Worm (Caenorhabditis elegans): Measurements from ENCODE around the gene maa-1.

Gene maa-1

DNA sequence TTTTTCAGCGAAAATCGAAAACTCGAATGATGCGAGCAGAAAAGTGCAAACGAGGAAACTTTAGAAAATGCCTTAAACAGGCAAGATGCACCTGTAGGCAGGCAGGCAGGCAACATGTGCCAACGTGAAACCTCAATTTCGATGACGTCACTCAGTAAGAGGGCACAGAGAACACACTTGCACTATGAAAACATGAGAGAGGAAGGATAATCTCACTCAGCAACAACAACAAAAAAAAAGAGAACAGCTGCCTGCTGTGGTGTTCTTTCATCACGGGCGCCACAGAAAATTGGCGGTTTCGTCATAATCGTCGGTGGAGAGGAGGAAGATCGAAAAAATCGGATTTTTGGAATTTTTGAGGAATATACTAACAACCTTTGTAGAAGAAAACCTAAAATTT is 11.8 kb upstream of the maa-1 start:
- no peak for TF ChIP-seq fkh-10 (GFP tag; optimal IDR thresholded peaks at IDR 0.05)
- no peak for TF ChIP-seq npax-4 (tag; optimal IDR thresholded peaks at IDR 0.05)
- TF ChIP-seq hlh-8 (tag; optimal IDR thresholded peaks at IDR 0.05) = no peak
- no peak for TF ChIP-seq ceh-31 (tag; optimal IDR thresholded peaks at IDR 0.05)

DNA sequence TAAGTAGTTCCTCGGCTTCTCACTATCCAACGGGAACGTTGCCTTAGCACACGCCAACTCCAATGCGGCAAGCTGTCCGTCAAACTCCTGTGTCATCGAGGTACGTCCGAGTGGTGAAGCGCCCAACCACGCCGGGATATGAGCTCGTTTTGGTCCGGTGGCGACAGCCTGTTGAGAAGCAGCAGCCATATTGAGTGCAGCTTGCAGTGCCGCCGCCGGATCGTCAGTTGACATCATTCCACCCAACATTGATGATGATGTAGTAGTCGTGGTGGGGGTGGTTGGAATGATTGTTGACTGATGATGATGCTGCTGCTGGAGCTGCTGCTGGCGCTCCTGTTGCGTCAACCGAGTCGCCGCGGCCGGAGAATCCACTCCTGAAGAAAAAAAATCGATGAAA is 11.1 kb upstream of the maa-1 start:
- TF ChIP-seq unc-3 (GFP tag; conservative IDR thresholded peaks at IDR 0.05) (no peak), unc-3 (tag; optimal IDR thresholded peaks at IDR 0.05) (no peak), ceh-30 (tag; optimal IDR thresholded peaks at IDR 0.05) (no peak), unc-42 (tag; optimal IDR thresholded peaks at IDR 0.05) (no peak), ceh-45 (GFP tag; IDR thresholded peaks at IDR 0.05) (no peak), nhr-232 (tag; optimal IDR thresholded peaks at IDR 0.05) (no peak), ahr-1 (tag; optimal IDR thresholded peaks at IDR 0.05) (no peak), zip-5 (tag; optimal IDR thresholded peaks at IDR 0.05) (no peak), gmeb-2 (tag; optimal IDR thresholded peaks at IDR 0.05) (no peak), tbx-2 (tag; optimal IDR thresholded peaks at IDR 0.05) (no peak), madf-2 (tag; optimal IDR thresholded peaks at IDR 0.05) (no peak), mec-3 (tag; optimal IDR thresholded peaks at IDR 0.05; ENCODE audit: borderline replicate concordance) (no peak), hlh-13 (GFP tag; optimal IDR thresholded peaks at IDR 0.05) (no peak)

DNA sequence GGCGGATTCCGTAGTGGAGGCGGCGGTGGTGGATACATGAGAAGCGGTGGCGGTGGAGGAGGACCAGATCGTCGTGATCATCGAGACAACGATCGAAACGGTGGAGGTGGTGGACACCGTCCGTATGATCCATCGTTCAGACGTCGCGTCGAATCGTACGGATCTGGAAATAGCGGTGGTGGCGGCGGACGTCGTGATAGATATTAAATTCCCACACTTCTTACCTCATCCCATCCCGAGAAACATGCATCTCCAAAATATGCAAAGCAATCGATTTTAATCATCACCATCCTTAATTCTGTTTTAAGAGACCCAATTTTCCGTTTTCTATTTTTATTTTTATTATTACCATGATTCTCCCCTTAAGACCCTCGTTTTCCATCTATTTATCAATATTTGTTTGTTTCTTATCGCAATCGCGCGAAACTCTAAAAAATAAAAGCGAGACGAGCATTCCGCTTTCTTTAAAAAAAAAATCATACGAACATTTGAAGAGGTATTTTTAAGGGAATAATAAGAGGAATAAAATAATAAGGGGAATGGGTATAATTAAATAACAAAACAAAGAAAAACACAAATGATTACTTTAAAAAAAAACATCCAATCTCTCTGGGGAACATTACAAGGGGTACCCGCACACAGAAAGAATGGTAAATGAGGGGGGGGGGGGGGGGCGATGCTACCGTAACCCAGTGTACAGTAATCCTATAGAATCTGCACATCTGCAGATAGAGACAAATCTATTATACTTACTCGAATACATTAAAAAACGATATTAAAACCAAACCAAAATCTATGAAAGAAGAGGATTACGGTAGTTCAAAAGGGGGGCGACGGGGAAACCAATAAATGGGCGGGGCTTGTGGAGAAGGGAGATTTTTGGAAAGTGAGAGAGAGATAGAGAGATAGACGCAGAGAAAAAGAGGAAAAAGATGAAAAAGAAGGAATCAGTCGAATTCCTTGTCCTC is 8.5 kb upstream of the maa-1 start:
- TF ChIP-seq syd-9 (tag; optimal IDR thresholded peaks at IDR 0.05) (no peak), C38D4.7 (GFP tag; optimal IDR thresholded peaks at IDR 0.05) (no peak), elt-2 (tag; optimal IDR thresholded peaks at IDR 0.05) (no peak)

DNA sequence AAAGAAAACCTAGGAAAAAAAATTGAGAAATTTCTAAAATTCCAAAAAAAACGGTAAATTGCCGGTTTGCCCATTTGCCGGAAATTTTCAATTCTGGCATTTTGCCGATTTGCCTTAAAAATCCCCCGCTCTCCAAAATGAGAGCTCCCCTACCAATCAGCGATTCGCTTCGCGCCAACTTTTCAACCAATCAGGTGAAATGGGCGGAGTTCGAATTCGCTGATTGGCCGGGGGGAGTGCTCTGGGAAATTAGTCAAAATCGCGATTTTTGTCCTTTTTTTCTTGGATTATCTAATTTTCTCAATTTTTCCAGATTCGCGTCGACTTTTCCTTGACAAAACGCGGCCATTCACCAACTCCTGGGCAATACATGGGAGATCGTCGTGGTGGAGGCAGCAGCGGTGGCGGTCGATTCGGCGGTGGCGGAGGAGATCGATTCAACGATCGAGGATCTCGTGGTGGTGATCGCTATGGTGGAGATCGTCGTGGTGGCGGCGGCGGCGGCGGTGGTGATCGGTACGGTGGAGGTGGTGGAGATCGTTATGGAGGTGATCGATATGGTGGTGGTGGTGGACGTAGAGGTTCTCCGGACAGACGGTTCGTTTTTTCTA is 7.4 kb upstream of the maa-1 start:
- TF ChIP-seq ceh-6 (GFP tag; optimal IDR thresholded peaks at IDR 0.05) (no peak), nfya-1 (tag; optimal IDR thresholded peaks at IDR 0.05) (peak; percentile 98)

DNA sequence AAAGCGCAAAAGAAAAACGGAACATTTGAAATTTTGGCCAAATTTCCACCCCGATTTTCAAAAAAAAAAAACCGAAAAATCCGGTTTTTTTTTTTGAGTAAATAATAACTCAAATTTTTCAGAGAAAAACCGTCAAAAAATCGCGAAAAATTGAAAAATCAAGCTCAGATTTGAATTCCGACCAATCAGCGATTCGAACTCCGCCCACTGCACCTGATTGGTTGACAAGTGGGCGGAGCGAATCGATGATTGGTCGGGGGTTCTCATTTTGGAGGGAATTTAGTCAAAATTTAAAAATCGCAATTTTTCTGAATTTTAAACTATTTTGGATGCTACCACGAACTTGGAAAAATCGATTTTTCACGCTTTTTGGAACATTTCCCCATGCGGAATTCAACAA is 6.7 kb upstream of the maa-1 start:
- TF ChIP-seq nfya-1 (tag; optimal IDR thresholded peaks at IDR 0.05) = peak; percentile 93
- no peak for TF ChIP-seq hlh-30 (tag; optimal IDR thresholded peaks at IDR 0.05; ENCODE audit: insufficient read depth)

DNA sequence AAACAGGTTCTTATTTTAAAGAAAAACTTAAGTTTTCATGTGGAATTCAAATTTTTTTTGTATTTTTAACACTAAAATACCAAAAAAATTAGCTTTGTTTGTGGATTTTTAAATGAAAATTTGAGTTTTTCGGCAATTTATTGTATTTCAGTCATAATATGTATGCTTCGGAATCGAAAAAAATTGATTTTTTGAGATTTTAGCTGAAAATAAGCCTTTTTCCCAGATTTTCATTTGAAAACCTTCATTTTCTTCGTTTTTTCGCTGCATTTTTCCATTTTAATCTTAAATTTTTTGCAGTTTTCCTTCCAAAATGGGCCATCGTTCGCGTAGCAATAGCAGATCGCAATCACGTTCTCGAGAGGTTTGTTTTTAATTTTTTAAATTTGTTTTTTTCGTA is 3.8 kb upstream of the maa-1 start, which contains the start of gene rsp-8:
rsp-8 (plus strand) TSS at position 301 of the 400 bp plus-strand sequence.
- TF ChIP-seq ets-4 (tag; optimal IDR thresholded peaks at IDR 0.05) = no peak
- no peak for TF ChIP-seq unc-86 (tag; optimal IDR thresholded peaks at IDR 0.05)
- TF ChIP-seq fax-1 (tag; optimal IDR thresholded peaks at IDR 0.05) = no peak
- TF ChIP-seq mec-3 (tag; optimal IDR thresholded peaks at IDR 0.05; ENCODE audit: borderline replicate concordance) = no peak
- no peak for TF ChIP-seq C38D4.7 (GFP tag; optimal IDR thresholded peaks at IDR 0.05)
- no peak for TF ChIP-seq hlh-6 (tag; optimal IDR thresholded peaks at IDR 0.05)
- no peak for TF ChIP-seq fkh-10 (GFP tag; optimal IDR thresholded peaks at IDR 0.05)
- TF ChIP-seq nhr-232 (tag; optimal IDR thresholded peaks at IDR 0.05) = no peak
- no peak for TF ChIP-seq ceh-9 (tag; optimal IDR thresholded peaks at IDR 0.05)
- no peak for TF ChIP-seq ceh-34 (tag; optimal IDR thresholded peaks at IDR 0.05)
- TF ChIP-seq hlh-13 (GFP tag; optimal IDR thresholded peaks at IDR 0.05) = no peak
- TF ChIP-seq ceh-6 (GFP tag; optimal IDR thresholded peaks at IDR 0.05) = no peak
- TF ChIP-seq F13H6.1 (tag; optimal IDR thresholded peaks at IDR 0.05) = no peak
- TF ChIP-seq ceh-19 (GFP tag; optimal IDR thresholded peaks at IDR 0.05) = no peak
- no peak for TF ChIP-seq fkh-6 (tag; optimal IDR thresholded peaks at IDR 0.05)
- no peak for TF ChIP-seq K09A11.1 (tag; optimal IDR thresholded peaks at IDR 0.05; ENCODE audit: insufficient read depth)

All from whole organism, late embryonic.